4 fruit fly cellular contexts compared by ENCODE assay signal in the genomic region with DNA sequence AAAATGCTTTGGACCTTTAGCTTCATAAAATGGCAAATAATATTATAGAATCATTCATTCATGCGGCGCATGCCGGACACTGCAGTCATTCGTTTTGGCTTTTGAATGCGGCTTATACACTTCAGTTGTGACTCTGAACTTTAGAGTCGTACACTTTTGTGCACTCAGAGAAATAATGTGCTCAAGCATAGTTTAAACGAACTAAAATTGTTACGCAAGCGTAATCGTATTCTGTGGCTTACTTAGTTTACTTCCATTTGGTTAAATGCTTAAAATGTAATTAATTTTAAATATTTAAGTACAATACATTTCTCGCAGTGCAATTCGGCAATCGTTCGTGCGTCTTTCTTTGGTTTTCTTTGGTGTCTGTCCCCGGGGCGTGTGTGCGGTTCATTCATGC.
TF ChIP-seq lines count a peak whose summit lies in the region.

No protein-coding gene starts in this region.

- no peak for TF ChIP-seq CTCF in whole organism, embryonic (GFP tag; optimal IDR thresholded peaks at IDR 0.05; lab: Kevin White, UChicago)

TF ChIP-seq in whole organism, embryonic, 481 proteins besides CTCF, POLR2A, EP300 and RAD21 (continues in another document):
- TF ChIP-seq Abd-B (GFP tag; optimal IDR thresholded peaks at IDR 0.05; lab: Kevin White, UChicago) (no peak), CG30431 (GFP tag; optimal IDR thresholded peaks at IDR 0.05; lab: Kevin White, UChicago) (no peak), aop (GFP tag; IDR thresholded peaks at IDR 0.05; lab: Robert Waterston, UW) (no peak), Xrp1 (GFP tag; IDR thresholded peaks at IDR 0.05; lab: Robert Waterston, UW) (no peak; the same call in 1 of the 2 replicates), CG18262 (tag; optimal IDR thresholded peaks at IDR 0.05; lab: Kevin White, UChicago) (no peak), CG2678 (tag; optimal IDR thresholded peaks at IDR 0.05; lab: Kevin White, UChicago) (peak; percentile 65), Asciz (GFP tag; optimal IDR thresholded peaks at IDR 0.05; lab: Kevin White, UChicago) (no peak), inv (GFP tag; IDR thresholded peaks at IDR 0.05; lab: Robert Waterston, UW; ENCODE audit: partially characterized antibody) (no peak), gt (GFP tag; IDR thresholded peaks at IDR 0.05; lab: Robert Waterston, UW) (no peak), cato (GFP tag; optimal IDR thresholded peaks at IDR 0.05; lab: Kevin White, UChicago; ENCODE audit: borderline replicate concordance) (no peak), dimm (GFP tag; IDR thresholded peaks at IDR 0.05; lab: Robert Waterston, UW) (0 out of 2 replicates have a peak, but pooled peaks have one; percentile 13), CG17829 (tag; optimal IDR thresholded peaks at IDR 0.05; lab: Kevin White, UChicago) (peak; percentile 9), Antp (GFP tag; optimal IDR thresholded peaks at IDR 0.05; lab: Kevin White, UChicago) (no peak), CG11696 (GFP tag; IDR thresholded peaks at IDR 0.05; lab: Robert Waterston, UW) (no peak), Eip74EF (GFP tag; optimal IDR thresholded peaks at IDR 0.05; lab: Kevin White, UChicago) (no peak), Ptx1 (GFP tag; IDR thresholded peaks at IDR 0.05; lab: Robert Waterston, UW) (peak; percentile 55), CG7928 (GFP tag; optimal IDR thresholded peaks at IDR 0.05; lab: Kevin White, UChicago) (no peak), pfk (GFP tag; optimal IDR thresholded peaks at IDR 0.05; lab: Kevin White, UChicago) (no peak), unc-4 (GFP tag; IDR thresholded peaks at IDR 0.05; lab: Robert Waterston, UW; ENCODE audit: partially characterized antibody) (no peak), insv (GFP tag; optimal IDR thresholded peaks at IDR 0.05; lab: Kevin White, UChicago) (no peak), Mad (GFP tag; optimal IDR thresholded peaks at IDR 0.05; lab: Kevin White, UChicago) (no peak)

TF ChIP-seq in whole organism, prepupa, 60 proteins besides CTCF, POLR2A, EP300 and RAD21 (continues in another document):
- TF ChIP-seq Met (GFP tag; optimal IDR thresholded peaks at IDR 0.05; lab: Kevin White, UChicago) = peak; percentile 53
- no peak for TF ChIP-seq Gug (GFP tag; IDR thresholded peaks at IDR 0.05; lab: Robert Waterston, UW)
- no peak for TF ChIP-seq fkh (GFP tag; optimal IDR thresholded peaks at IDR 0.05; lab: Kevin White, UChicago)
- TF ChIP-seq dsx (GFP tag; optimal IDR thresholded peaks at IDR 0.05; lab: Kevin White, UChicago; ENCODE audit: poor library complexity, severe bottlenecking) = peak; percentile 16
- no peak for TF ChIP-seq CG11902 (GFP tag; optimal IDR thresholded peaks at IDR 0.05; lab: Kevin White, UChicago)
- TF ChIP-seq CG8319 (GFP tag; optimal IDR thresholded peaks at IDR 0.05; lab: Kevin White, UChicago) = peak; percentile 5
- TF ChIP-seq salr (GFP tag; optimal IDR thresholded peaks at IDR 0.05; lab: Kevin White, UChicago) = no peak
- no peak for TF ChIP-seq CG6854 (GFP tag; optimal IDR thresholded peaks at IDR 0.05; lab: Kevin White, UChicago)
- TF ChIP-seq CG34406 (GFP tag; optimal IDR thresholded peaks at IDR 0.05; lab: Kevin White, UChicago) = peak; percentile 18
- peak; percentile 22 for TF ChIP-seq CG4318 (GFP tag; optimal IDR thresholded peaks at IDR 0.05; lab: Kevin White, UChicago)
- TF ChIP-seq CG11294 (GFP tag; IDR thresholded peaks at IDR 0.05; lab: Robert Waterston, UW) = no peak
- peak; percentile 22 for TF ChIP-seq CG3919 (GFP tag; optimal IDR thresholded peaks at IDR 0.05; lab: Kevin White, UChicago)
- peak; percentile 16 for TF ChIP-seq Sox102F (GFP tag; optimal IDR thresholded peaks at IDR 0.05; lab: Kevin White, UChicago)
- TF ChIP-seq CG8119 (GFP tag; IDR thresholded peaks at IDR 0.05; lab: Robert Waterston, UW) = peak; percentile 40; the same call in 1 of the 3 replicates
- TF ChIP-seq CG1621 (tag; optimal IDR thresholded peaks at IDR 0.05; lab: Kevin White, UChicago) = peak; percentile 12
- TF ChIP-seq Sox14 (GFP tag; optimal IDR thresholded peaks at IDR 0.05; lab: Kevin White, UChicago) = peak; percentile 29
- peak; percentile 41 for TF ChIP-seq Ets96B (tag; optimal IDR thresholded peaks at IDR 0.05; lab: Kevin White, UChicago)
- peak; percentile 34 for TF ChIP-seq Hr39 (GFP tag; optimal IDR thresholded peaks at IDR 0.05; lab: Kevin White, UChicago)
- TF ChIP-seq Blimp-1 (GFP tag; optimal IDR thresholded peaks at IDR 0.05; lab: Kevin White, UChicago) = no peak
- TF ChIP-seq CG10631 (GFP tag; optimal IDR thresholded peaks at IDR 0.05; lab: Kevin White, UChicago) = peak; percentile 28
- TF ChIP-seq achi (GFP tag; optimal IDR thresholded peaks at IDR 0.05; lab: Kevin White, UChicago) = peak; percentile 4
- no peak for TF ChIP-seq vri (GFP tag; optimal IDR thresholded peaks at IDR 0.05; lab: Kevin White, UChicago)

TF ChIP-seq in whole organism, pupa, 21 proteins besides CTCF, POLR2A, EP300 and RAD21:
- TF ChIP-seq EcR (GFP tag; optimal IDR thresholded peaks at IDR 0.05; lab: Kevin White, UChicago) = no peak
- 0 out of 3 replicates have a peak, but pooled peaks have one; percentile 27 for TF ChIP-seq fd96Ca (GFP tag; IDR thresholded peaks at IDR 0.05; lab: Robert Waterston, UW)
- TF ChIP-seq gl (tag; optimal IDR thresholded peaks at IDR 0.05; lab: Kevin White, UChicago) = no peak
- peak; percentile 56 for TF ChIP-seq CG8159 (tag; optimal IDR thresholded peaks at IDR 0.05; lab: Kevin White, UChicago)
- peak; percentile 42 for TF ChIP-seq CG8301 (tag; optimal IDR thresholded peaks at IDR 0.05; lab: Kevin White, UChicago)
- TF ChIP-seq Ets98B (GFP tag; IDR thresholded peaks at IDR 0.05; lab: Robert Waterston, UW) = no peak; the same call in 1 of the 2 replicates
- no peak for TF ChIP-seq CG4496 (GFP tag; IDR thresholded peaks at IDR 0.05; lab: Robert Waterston, UW)
- TF ChIP-seq CG17806 (tag; optimal IDR thresholded peaks at IDR 0.05; lab: Kevin White, UChicago) = peak; percentile 45
- peak; percentile 18 for TF ChIP-seq CG34367 (tag; optimal IDR thresholded peaks at IDR 0.05; lab: Kevin White, UChicago)
- TF ChIP-seq CG12605 (GFP tag; IDR thresholded peaks at IDR 0.05; lab: Robert Waterston, UW) = no peak
- 0 out of 2 replicates have a peak, but pooled peaks have one; percentile 16 for TF ChIP-seq CG32121 (GFP tag; IDR thresholded peaks at IDR 0.05; lab: Robert Waterston, UW)
- TF ChIP-seq rn (GFP tag; IDR thresholded peaks at IDR 0.05; lab: Robert Waterston, UW) = no peak
- TF ChIP-seq CG13204 (GFP tag; optimal IDR thresholded peaks at IDR 0.05; lab: Kevin White, UChicago) = no peak
- TF ChIP-seq Pif1A (GFP tag; optimal IDR thresholded peaks at IDR 0.05; lab: Kevin White, UChicago) = peak; percentile 17
- no peak for TF ChIP-seq CG10348 (GFP tag; IDR thresholded peaks at IDR 0.05; lab: Robert Waterston, UW)
- TF ChIP-seq Snoo (tag; optimal IDR thresholded peaks at IDR 0.05; lab: Kevin White, UChicago) = peak; percentile 43
- peak; percentile 52 for TF ChIP-seq CG15710 (tag; optimal IDR thresholded peaks at IDR 0.05; lab: Kevin White, UChicago)
- peak; percentile 44 for TF ChIP-seq Pif1B (GFP tag; optimal IDR thresholded peaks at IDR 0.05; lab: Kevin White, UChicago)
- no peak for TF ChIP-seq D1 (tag; optimal IDR thresholded peaks at IDR 0.05; lab: Kevin White, UChicago)
- TF ChIP-seq CG9948 (tag; optimal IDR thresholded peaks at IDR 0.05; lab: Kevin White, UChicago) = peak; percentile 46
- TF ChIP-seq CG14655 (GFP tag; optimal IDR thresholded peaks at IDR 0.05; lab: Kevin White, UChicago) = peak; percentile 54
TF ChIP-seq in whole organism, pupa: peak in this region for 12.

TF ChIP-seq in whole organism, wandering third instar larva, 38 proteins besides CTCF, POLR2A, EP300 and RAD21:
- TF ChIP-seq dmrt93B (GFP tag; optimal IDR thresholded peaks at IDR 0.05; lab: Kevin White, UChicago) (peak; percentile 21), CG32264 (GFP tag; optimal IDR thresholded peaks at IDR 0.05; lab: Kevin White, UChicago) (no peak), GATAd (GFP tag; optimal IDR thresholded peaks at IDR 0.05; lab: Kevin White, UChicago) (no peak), rgr (GFP tag; optimal IDR thresholded peaks at IDR 0.05; lab: Kevin White, UChicago) (peak; percentile 9), Rel (GFP tag; optimal IDR thresholded peaks at IDR 0.05; lab: Kevin White, UChicago) (no peak), Rel (tag; optimal IDR thresholded peaks at IDR 0.05; lab: Kevin White, UChicago) (no peak), Hnf4 (GFP tag; optimal IDR thresholded peaks at IDR 0.05; lab: Kevin White, UChicago) (no peak), Jra (GFP tag; optimal IDR thresholded peaks at IDR 0.05; lab: Kevin White, UChicago) (no peak), fru (GFP tag; optimal IDR thresholded peaks at IDR 0.05; lab: Kevin White, UChicago) (peak; percentile 4), HLH106 (tag; optimal IDR thresholded peaks at IDR 0.05; lab: Kevin White, UChicago) (peak; percentile 52), brk (GFP tag; optimal IDR thresholded peaks at IDR 0.05; lab: Kevin White, UChicago) (no peak), Abd-B (GFP tag; optimal IDR thresholded peaks at IDR 0.05; lab: Kevin White, UChicago) (no peak), h (GFP tag; optimal IDR thresholded peaks at IDR 0.05; lab: Kevin White, UChicago) (peak; percentile 22), Sp1 (GFP tag; optimal IDR thresholded peaks at IDR 0.05; lab: Kevin White, UChicago) (peak; percentile 57), foxo (GFP tag; optimal IDR thresholded peaks at IDR 0.05; lab: Kevin White, UChicago) (peak in 1 of 2 experiments; percentile 34), Dfd (GFP tag; optimal IDR thresholded peaks at IDR 0.05; lab: Kevin White, UChicago) (no peak), psq (GFP tag; optimal IDR thresholded peaks at IDR 0.05; lab: Kevin White, UChicago) (peak; percentile 20)
